Fruit fly (Drosophila melanogaster) whole organism, embryonic: ENCODE data around the gene CG33282.
A peak's percentile ranks its signal among the peaks of the same experiment; 100 is the strongest.

ENCODE experiments used
- Adf1 ChIP-seq: fragments of 200-800 bp; sonication (Bioruptor generic); IDR thresholded peaks from 2 replicates; pipeline ENCODE4 v1.3.6; 2022; ENCODE audit warnings: missing biosample characterization, missing genetic modification characterization
- B-H2 ChIP-seq: fragments of 200-800 bp; sonication (Bioruptor generic); optimal IDR thresholded peaks from 2 replicates; lab custom pipeline; 2018; ENCODE audit warnings: missing biosample characterization, mild to moderate bottlenecking, missing genetic modification characterization
- Bteb2 ChIP-seq: fragments of 200-800 bp; sonication (Bioruptor generic); optimal IDR thresholded peaks from 2 replicates; lab custom pipeline; 2016; ENCODE audit warnings: missing biosample characterization, missing genetic modification characterization
- CG10543 ChIP-seq: fragments of 200-800 bp; sonication (Bioruptor generic); optimal IDR thresholded peaks from 3 replicates; lab custom pipeline; 2017; ENCODE audit warnings: missing biosample characterization, mild to moderate bottlenecking, missing genetic modification characterization, moderate library complexity
- CG12942 ChIP-seq: fragments of 200-800 bp; sonication (Bioruptor generic); optimal IDR thresholded peaks from 3 replicates; lab custom pipeline; 2016; ENCODE audit warnings: missing biosample characterization, missing genetic modification characterization
- CG17802 ChIP-seq: fragments of 200-800 bp; sonication (Bioruptor generic); optimal IDR thresholded peaks from 2 replicates; lab custom pipeline; 2018; ENCODE audit warnings: missing biosample characterization, mild to moderate bottlenecking, missing genetic modification characterization, moderate library complexity
- CG18599 ChIP-seq: fragments of 200-800 bp; sonication (Bioruptor generic); optimal IDR thresholded peaks from 3 replicates; lab custom pipeline; 2017; ENCODE audit warnings: missing biosample characterization, missing genetic modification characterization, mild to moderate bottlenecking, moderate library complexity, missing genetic modification reagents
- CG2678 ChIP-seq: fragments of 200-800 bp; sonication (Bioruptor generic); optimal IDR thresholded peaks from 3 replicates; lab custom pipeline; 2019; ENCODE audit warnings: missing biosample characterization, mild to moderate bottlenecking, missing genetic modification characterization, moderate library complexity
- CG31441 ChIP-seq: fragments of 200-800 bp; sonication (Bioruptor generic); IDR thresholded peaks from 2 replicates; pipeline ENCODE4 v1.3.6; 2022; ENCODE audit warnings: missing biosample characterization, missing genetic modification characterization
- CG32532 ChIP-seq: fragments of 200-800 bp; sonication (Bioruptor generic); IDR thresholded peaks from 2 replicates; pipeline ENCODE4 v1.3.6; 2022; ENCODE audit warnings: missing biosample characterization, missing genetic modification characterization
- CG32767 ChIP-seq: fragments of 200-800 bp; sonication (Bioruptor generic); IDR thresholded peaks from 2 replicates; pipeline ENCODE4 v1.3.6; 2022; ENCODE audit warnings: missing biosample characterization, missing genetic modification characterization
- CG3281 ChIP-seq: fragments of 200-800 bp; sonication (Bioruptor generic); optimal IDR thresholded peaks from 3 replicates; lab custom pipeline; 2017; ENCODE audit warnings: missing biosample characterization, mild to moderate bottlenecking, missing genetic modification characterization
- CG34376 ChIP-seq: fragments of 200-800 bp; sonication (Bioruptor generic); optimal IDR thresholded peaks from 2 replicates; lab custom pipeline; 2018; ENCODE audit warnings: missing biosample characterization, mild to moderate bottlenecking, missing genetic modification characterization
- CG4360 ChIP-seq: fragments of 200-800 bp; sonication (Bioruptor generic); IDR thresholded peaks from 2 replicates; pipeline ENCODE4 v1.3.6; 2022; ENCODE audit warnings: missing biosample characterization, missing genetic modification characterization
- CG4424 ChIP-seq: fragments of 200-800 bp; sonication (Bioruptor generic); optimal IDR thresholded peaks from 3 replicates; lab custom pipeline; 2016; ENCODE audit warnings: missing biosample characterization, missing genetic modification characterization
- CG5180 ChIP-seq: fragments of 200-800 bp; sonication (Bioruptor generic); optimal IDR thresholded peaks from 3 replicates; lab custom pipeline; 2017; ENCODE audit warnings: missing biosample characterization, missing genetic modification characterization, mild to moderate bottlenecking, moderate library complexity, missing genetic modification reagents
- CG8765 ChIP-seq: fragments of 200-800 bp; sonication (Bioruptor generic); IDR thresholded peaks from 2 replicates; pipeline ENCODE4 v1.3.6; 2022; ENCODE audit warnings: missing biosample characterization, missing genetic modification characterization
- CG9797 ChIP-seq: fragments of 200-800 bp; sonication (Bioruptor generic); optimal IDR thresholded peaks from 3 replicates; lab custom pipeline; 2018; ENCODE audit warnings: missing biosample characterization, mild to moderate bottlenecking, missing genetic modification characterization
- CrebB ChIP-seq: fragments of 200-800 bp; sonication (Bioruptor generic); optimal IDR thresholded peaks from 3 replicates; lab custom pipeline; 2018; ENCODE audit warnings: missing biosample characterization, mild to moderate bottlenecking, missing genetic modification characterization
- Fer1 ChIP-seq: fragments of 200-800 bp; sonication (Bioruptor generic); optimal IDR thresholded peaks from 2 replicates; lab custom pipeline; 2017; ENCODE audit warnings: missing biosample characterization, mild to moderate bottlenecking, missing genetic modification characterization
- HHEX ChIP-seq: fragments of 200-800 bp; sonication (Bioruptor generic); optimal IDR thresholded peaks from 3 replicates; lab custom pipeline; 2017; ENCODE audit warnings: missing biosample characterization, mild to moderate bottlenecking, missing genetic modification characterization, missing genetic modification reagents
- Hey ChIP-seq: fragments of 200-800 bp; sonication (Bioruptor generic); optimal IDR thresholded peaks from 3 replicates; lab custom pipeline; 2018; ENCODE audit warnings: missing biosample characterization, mild to moderate bottlenecking, missing genetic modification characterization
- HmgZ ChIP-seq: fragments of 200-800 bp; sonication (Bioruptor generic); optimal IDR thresholded peaks from 2 replicates; lab custom pipeline; 2018; ENCODE audit warnings: missing biosample characterization, mild to moderate bottlenecking, missing genetic modification characterization
- Hmr ChIP-seq: fragments of 200-800 bp; sonication (Bioruptor generic); optimal IDR thresholded peaks from 3 replicates; lab custom pipeline; 2017; ENCODE audit warnings: mild to moderate bottlenecking, missing biosample characterization, missing genetic modification reagents, missing genetic modification characterization
- Hr39 ChIP-seq: fragments of >200 bp; optimal IDR thresholded peaks from 2 replicates; lab custom pipeline; 2017
- Max ChIP-seq: fragments of 200-800 bp; sonication (Bioruptor generic); optimal IDR thresholded peaks from 2 replicates; lab custom pipeline; 2016; ENCODE audit warnings: missing biosample characterization, mild to moderate bottlenecking, missing genetic modification characterization
- Mes4 ChIP-seq: fragments of 200-800 bp; sonication (Bioruptor generic); optimal IDR thresholded peaks from 2 replicates; lab custom pipeline; 2016; ENCODE audit warnings: missing biosample characterization, missing genetic modification characterization
- Pdp1 ChIP-seq, 2 experiments: fragments of 200-800 bp; sonication (Bioruptor generic); optimal IDR thresholded peaks; 3 replicates each; lab custom pipeline; 2016; ENCODE audit warnings: missing biosample characterization in 2 of 2, missing genetic modification characterization in 2 of 2, mild to moderate bottlenecking in 1 of 2, moderate library complexity in 1 of 2
- Sry-β ChIP-seq: fragments of 200-800 bp; sonication (Bioruptor generic); optimal IDR thresholded peaks from 2 replicates; lab custom pipeline; 2018; ENCODE audit warnings: missing biosample characterization, mild to moderate bottlenecking, missing genetic modification characterization, moderate library complexity
- Taf1 ChIP-seq: fragments of 200-800 bp; sonication (Bioruptor generic); IDR thresholded peaks from 2 replicates; pipeline ENCODE4 v1.3.6; 2022; ENCODE audit warnings: missing biosample characterization, missing genetic modification characterization
- ap ChIP-seq: fragments of 200-800 bp; sonication (Bioruptor generic); IDR thresholded peaks from 2 replicates; pipeline ENCODE4 v1.3.6; 2022; ENCODE audit warnings: missing biosample characterization, missing genetic modification characterization
- cg ChIP-seq: fragments of 200-800 bp; sonication (Bioruptor generic); optimal IDR thresholded peaks from 3 replicates; lab custom pipeline; 2019; ENCODE audit warnings: missing biosample characterization, mild to moderate bottlenecking, missing genetic modification characterization, moderate library complexity
- chinmo ChIP-seq: fragments of 200-800 bp; sonication (Bioruptor generic); IDR thresholded peaks from 4 replicates; pipeline ENCODE4 v1.3.6; 2022; ENCODE audit warnings: missing biosample characterization, missing genetic modification characterization; ENCODE audit not compliant: partially characterized antibody
- chm ChIP-seq: fragments of 200-800 bp; sonication (Bioruptor generic); IDR thresholded peaks from 2 replicates; pipeline ENCODE4 v1.3.6; 2022; ENCODE audit warnings: missing biosample characterization, missing genetic modification characterization
- crc ChIP-seq: fragments of 200-800 bp; sonication (Bioruptor generic); optimal IDR thresholded peaks from 2 replicates; lab custom pipeline; 2016; ENCODE audit warnings: missing biosample characterization, missing genetic modification characterization
- crol ChIP-seq: fragments of 200-800 bp; sonication (Bioruptor generic); IDR thresholded peaks from 2 replicates; pipeline ENCODE4 v1.3.6; 2022; ENCODE audit warnings: missing biosample characterization, missing genetic modification characterization
- cwo ChIP-seq: fragments of 200-800 bp; sonication (Bioruptor generic); optimal IDR thresholded peaks from 3 replicates; lab custom pipeline; 2017; ENCODE audit warnings: missing biosample characterization, missing genetic modification characterization, mild to moderate bottlenecking, moderate library complexity, missing genetic modification reagents
- h ChIP-seq: fragments of >200 bp; optimal IDR thresholded peaks from 2 replicates; lab custom pipeline; 2017
- hkb ChIP-seq, 2 experiments: fragments of 200-800 bp in 1 of 2; fragments of >200 bp in 1 of 2; sonication (Bioruptor generic) in 1 of 2; IDR thresholded peaks in 1 of 2; optimal IDR thresholded peaks in 1 of 2; 2 replicates each; pipeline versions ENCODE4 v1.3.6 to Lab custom; 2017 to 2022; ENCODE audit warnings: missing biosample characterization in 1 of 2, missing genetic modification characterization in 1 of 2
- knrl ChIP-seq: fragments of 200-800 bp; sonication (Bioruptor generic); IDR thresholded peaks from 3 replicates; pipeline ENCODE4 v1.3.6; 2022; ENCODE audit warnings: missing biosample characterization, missing genetic modification characterization; ENCODE audit not compliant: partially characterized antibody
- lab ChIP-seq: fragments of 200-800 bp; sonication (Bioruptor generic); optimal IDR thresholded peaks from 3 replicates; lab custom pipeline; 2017; ENCODE audit warnings: missing biosample characterization, missing genetic modification characterization, mild to moderate bottlenecking, moderate library complexity, missing genetic modification reagents
- mirr ChIP-seq: fragments of 200-800 bp; sonication (Bioruptor generic); optimal IDR thresholded peaks from 3 replicates; lab custom pipeline; 2018; ENCODE audit warnings: missing biosample characterization, mild to moderate bottlenecking, missing genetic modification characterization
- nom ChIP-seq: fragments of 200-800 bp; sonication (Bioruptor generic); optimal IDR thresholded peaks from 2 replicates; lab custom pipeline; 2017; ENCODE audit warnings: missing biosample characterization, missing genetic modification characterization, mild to moderate bottlenecking, moderate library complexity, missing genetic modification reagents
- p53 ChIP-seq: fragments of 200-800 bp; sonication (Bioruptor generic); optimal IDR thresholded peaks from 2 replicates; lab custom pipeline; 2016; ENCODE audit warnings: missing biosample characterization, missing genetic modification characterization
- rib ChIP-seq: fragments of 200-800 bp; sonication (Bioruptor generic); IDR thresholded peaks from 2 replicates; pipeline ENCODE4 v1.3.6; 2022; ENCODE audit warnings: missing biosample characterization, missing genetic modification characterization
- salm ChIP-seq: fragments of 200-800 bp; sonication (Bioruptor generic); optimal IDR thresholded peaks from 2 replicates; lab custom pipeline; 2018; ENCODE audit warnings: missing biosample characterization, mild to moderate bottlenecking, missing genetic modification characterization
- sd ChIP-seq: fragments of 200-800 bp; sonication (Bioruptor generic); optimal IDR thresholded peaks from 3 replicates; lab custom pipeline; 2018; ENCODE audit warnings: missing biosample characterization, mild to moderate bottlenecking, missing genetic modification characterization, moderate library complexity
- sr ChIP-seq: fragments of 200-800 bp; sonication (Bioruptor generic); IDR thresholded peaks from 3 replicates; pipeline ENCODE4 v1.3.6; 2022; ENCODE audit warnings: missing biosample characterization, missing genetic modification characterization
- sug ChIP-seq: fragments of 200-800 bp; optimal IDR thresholded peaks from 2 replicates; lab custom pipeline; 2019; ENCODE audit warnings: missing biosample characterization, mild to moderate bottlenecking, missing genetic modification characterization, moderate library complexity

CG33282 gene

DNA sequence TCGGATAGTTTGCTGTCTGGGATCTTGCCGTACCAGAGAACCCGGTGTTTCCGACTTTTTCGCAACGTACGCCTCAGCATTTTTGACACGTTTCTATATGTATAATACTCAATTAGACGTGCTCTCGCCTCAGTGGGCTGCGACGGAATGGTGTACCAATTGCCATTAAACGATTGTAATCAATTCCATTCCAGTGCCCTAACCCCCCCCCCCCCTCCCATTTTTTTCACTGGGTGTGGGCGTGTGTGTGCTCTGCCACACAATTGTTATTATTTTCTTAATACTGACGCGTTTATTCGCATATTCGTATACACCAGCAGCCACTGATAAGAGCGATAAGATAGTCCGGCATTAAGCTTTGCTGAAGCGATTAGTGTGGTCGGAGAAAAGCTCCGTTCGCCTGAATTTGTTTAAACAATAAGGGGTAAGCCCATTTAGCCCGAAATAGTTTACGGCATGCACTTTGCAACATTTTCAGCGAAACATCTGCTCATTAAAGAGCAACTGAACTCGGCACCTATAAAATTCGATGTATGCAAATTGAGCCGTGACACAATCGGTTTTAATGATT is 41.5 kb downstream of the CG33282 start:
- TF ChIP-seq sr (GFP tag; lab: Robert Waterston, UW) (no peak), CG32767 (GFP tag; lab: Robert Waterston, UW) (no peak), Fer1 (GFP tag; lab: Kevin White, UChicago) (peak; percentile 4), Pdp1 (GFP tag; optimal IDR thresholded peaks at IDR 0.05; lab: Kevin White, UChicago) (no peak), CG18599 (GFP tag; lab: Kevin White, UChicago) (peak; percentile 60), salm (tag; lab: Kevin White, UChicago) (no peak), crc (GFP tag; lab: Kevin White, UChicago) (no peak), CrebB (tag; lab: Kevin White, UChicago) (no peak), CG10543 (peak; percentile 68), p53 (GFP tag; lab: Kevin White, UChicago) (no peak), Hey (tag; lab: Kevin White, UChicago) (peak; percentile 70), HmgZ (tag; lab: Kevin White, UChicago) (peak; percentile 40), CG32532 (GFP tag; lab: Robert Waterston, UW) (peak; percentile 11; the same call in 1 of the 2 replicates), CG12942 (GFP tag; lab: Kevin White, UChicago) (no peak), sd (tag; lab: Kevin White, UChicago) (peak; percentile 69), CG4360 (GFP tag; lab: Robert Waterston, UW) (no peak), Hr39 (lab: Kevin White, UChicago) (no peak), HHEX (GFP tag; lab: Kevin White, UChicago) (peak; percentile 3), CG3281 (GFP tag; lab: Kevin White, UChicago) (no peak), CG2678 (tag; lab: Kevin White, UChicago) (peak; percentile 5), B-H2 (peak; percentile 25), chinmo (GFP tag; lab: Robert Waterston, UW) (0 out of 4 replicates have a peak, but pooled peaks have one; percentile 62), nom (GFP tag; lab: Kevin White, UChicago) (no peak), lab (peak; percentile 34), Sry-β (GFP tag; lab: Kevin White, UChicago) (no peak), hkb (optimal IDR thresholded peaks at IDR 0.05; lab: Kevin White, UChicago) (no peak), hkb (GFP tag; IDR thresholded peaks at IDR 0.05; lab: Robert Waterston, UW) (0 out of 2 replicates have a peak, but pooled peaks have one; percentile 20), rib (0 out of 2 replicates have a peak, but pooled peaks have one; percentile 33), mirr (GFP tag; lab: Kevin White, UChicago) (peak; percentile 84), Hmr (GFP tag; lab: Kevin White, UChicago) (peak; percentile 26), CG9797 (GFP tag; lab: Kevin White, UChicago) (no peak), sug (tag; lab: Kevin White, UChicago) (peak; percentile 85), CG17802 (no peak), CG34376 (GFP tag; lab: Kevin White, UChicago) (peak; percentile 81), chm (no peak), CG31441 (no peak), CG8765 (GFP tag; lab: Robert Waterston, UW) (no peak), CG4424 (no peak), CG5180 (GFP tag; lab: Kevin White, UChicago) (peak; percentile 22), Taf1 (GFP tag; lab: Robert Waterston, UW) (no peak), Bteb2 (GFP tag; lab: Kevin White, UChicago) (no peak), h (lab: Kevin White, UChicago) (no peak), crol (GFP tag; lab: Robert Waterston, UW) (peak; percentile 80), cg (GFP tag; lab: Kevin White, UChicago) (peak; percentile 45), ap (no peak), Adf1 (0 out of 2 replicates have a peak, but pooled peaks have one; percentile 25), Mes4 (GFP tag; lab: Kevin White, UChicago) (no peak), knrl (GFP tag; lab: Robert Waterston, UW) (no peak), Max (GFP tag; lab: Kevin White, UChicago) (no peak), cwo (GFP tag; lab: Kevin White, UChicago) (peak; percentile 72)
